Worm (Caenorhabditis elegans): Measurements from ENCODE around the gene dod-23.
A peak's percentile ranks its signal among the peaks of the same experiment; 100 is the strongest.

DNA sequence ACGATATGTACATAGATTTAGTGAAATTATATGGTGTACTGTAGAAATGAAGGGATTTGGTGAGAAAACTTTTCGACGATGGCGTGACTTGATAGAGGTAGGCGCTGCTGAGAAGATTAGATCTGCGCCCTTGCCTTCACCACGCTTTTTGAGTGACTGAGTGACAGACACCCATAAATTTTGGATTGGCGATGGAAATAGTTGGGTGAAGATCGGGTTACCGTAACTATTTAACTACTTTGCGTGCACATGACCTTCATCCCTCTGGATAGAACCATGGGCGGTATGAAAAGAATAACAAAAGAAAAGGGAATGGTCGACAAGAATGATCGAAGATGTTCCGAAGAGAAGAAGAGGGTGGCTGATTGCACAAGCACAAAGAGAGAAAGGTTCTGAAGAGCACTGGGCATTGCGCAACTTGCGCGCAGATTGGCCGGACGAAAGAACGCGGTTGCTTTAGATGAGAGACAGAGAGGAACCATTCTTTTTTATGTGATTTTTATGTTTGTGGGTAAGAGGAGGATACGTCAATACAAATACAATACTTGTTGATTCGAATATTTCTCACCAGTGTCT is 16.6 kb upstream of the dod-23 start:
- TF ChIP-seq ama-1 (optimal IDR thresholded peaks at IDR 0.05) (no peak), B0310.2 (tag; optimal IDR thresholded peaks at IDR 0.05) (no peak), hmg-4 (GFP tag; optimal IDR thresholded peaks at IDR 0.05) (peak; percentile 21), hnd-1 (tag; optimal IDR thresholded peaks at IDR 0.05) (no peak), tbx-11 (GFP tag; IDR thresholded peaks at IDR 0.05) (no peak), tra-4 (tag; optimal IDR thresholded peaks at IDR 0.05) (no peak), tbx-37 (GFP tag; conservative IDR thresholded peaks at IDR 0.05) (no peak), hmbx-1 (tag; optimal IDR thresholded peaks at IDR 0.05) (no peak)

All from whole organism, early embryonic.